Worm (Caenorhabditis elegans) whole organism, L2 larva: Measurements from ENCODE around the gene F55B11.6.

Experiments used
- F13H6.1 ChIP-seq: sonication (generic microtip); optimal IDR thresholded peaks from 2 replicates; lab custom pipeline; 2016; ENCODE audit warnings: missing genetic modification characterization, missing compliant biosample characterization
- nhr-23 ChIP-seq: fragments of 150-350 bp; optimal IDR thresholded peaks from 2 replicates; lab custom pipeline; 2014; ENCODE audit warnings: missing biosample characterization, missing genetic modification reagents, missing genetic modification characterization
- skn-1 ChIP-seq: sonication (generic microtip); optimal IDR thresholded peaks from 2 replicates; lab custom pipeline; 2017; ENCODE audit warnings: missing biosample characterization, missing genetic modification characterization
- unc-39 ChIP-seq: fragments of 150-350 bp; optimal IDR thresholded peaks from 2 replicates; lab custom pipeline; 2014; ENCODE audit warnings: missing biosample characterization, missing genetic modification characterization
- zag-1 ChIP-seq: fragments of 150-350 bp; optimal IDR thresholded peaks from 2 replicates; lab custom pipeline; 2014; ENCODE audit warnings: missing biosample characterization, missing genetic modification characterization

DNA sequence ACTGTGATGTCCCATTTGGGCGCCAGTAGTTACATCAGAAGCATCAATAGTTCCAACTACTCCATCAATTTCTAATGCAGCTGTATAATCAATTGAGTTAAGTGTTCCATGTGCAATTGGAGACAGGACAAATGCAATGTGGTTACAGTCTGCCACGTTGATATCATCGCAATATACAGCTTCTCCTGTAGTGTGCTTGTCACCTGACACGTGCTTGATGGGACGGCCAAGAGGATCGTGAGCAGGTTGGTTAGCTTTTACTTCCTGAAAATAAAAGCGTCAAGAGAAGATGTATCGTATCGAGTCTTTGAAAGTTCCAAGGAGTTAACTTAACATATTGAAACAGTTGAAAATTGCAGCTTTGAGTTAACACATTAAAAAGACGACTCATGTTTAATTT is 8.5 kb downstream of the F55B11.6 start:
- TF ChIP-seq unc-39 (tag; lab: Kevin White, UChicago) (no peak), F13H6.1 (tag; lab: Kevin White, UChicago) (no peak), skn-1 (no peak), nhr-23 (tag; lab: Kevin White, UChicago) (no peak), zag-1 (tag; lab: Kevin White, UChicago) (no peak)
